Worm (Caenorhabditis elegans): ENCODE data around the gene trpa-1.

DNA sequence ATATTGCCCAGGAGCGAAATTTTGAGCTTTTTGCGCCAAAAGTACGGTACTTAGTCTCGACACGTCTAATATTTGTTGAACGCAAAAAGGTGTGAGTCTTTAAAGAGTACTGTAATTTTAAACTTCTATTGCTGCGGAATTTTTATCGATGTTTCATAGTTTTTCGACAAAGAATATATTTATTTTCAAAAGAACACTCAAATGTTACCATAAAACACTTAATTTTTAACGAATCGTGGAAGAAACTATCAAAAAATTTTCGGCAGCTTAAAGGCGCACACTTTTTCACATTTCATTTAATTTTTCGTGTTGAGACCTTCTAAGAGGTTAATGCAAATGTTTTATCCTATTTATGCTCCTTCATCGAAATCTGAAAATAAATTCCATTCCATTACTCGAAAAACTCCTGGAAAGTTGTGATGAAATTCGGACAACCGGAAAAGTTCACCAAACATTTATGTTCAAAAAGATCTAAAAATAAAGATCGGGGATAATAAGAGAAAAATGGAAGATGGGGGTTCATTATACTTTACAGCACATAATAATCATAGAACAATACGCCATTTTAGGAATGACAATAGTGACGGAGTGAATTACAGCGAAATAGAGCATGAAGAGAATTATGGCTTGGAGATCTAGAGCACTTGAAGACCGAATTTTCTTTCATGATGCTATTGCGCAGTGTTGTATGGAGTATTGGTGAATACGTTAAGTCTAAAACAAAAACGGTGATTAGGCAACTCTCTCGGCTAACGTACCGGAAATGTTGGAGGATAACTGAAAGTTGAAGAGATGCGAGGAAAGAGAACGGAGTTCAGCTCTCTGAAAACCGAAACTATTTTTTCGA is 44.0 kb upstream of the trpa-1 start:
- TF ChIP-seq F49E8.2 (tag; optimal IDR thresholded peaks at IDR 0.05; ENCODE audit: borderline replicate concordance) (peak; percentile 67), pqm-1 (tag; optimal IDR thresholded peaks at IDR 0.05) (no peak), nhr-11 (tag; optimal IDR thresholded peaks at IDR 0.05) (no peak), spr-3 (GFP tag; optimal IDR thresholded peaks at IDR 0.05) (no peak), snpc-4 (tag; optimal IDR thresholded peaks at IDR 0.05) (no peak), F26F4.8 (GFP tag; conservative IDR thresholded peaks at IDR 0.05) (no peak)

Data from whole organism, L4 larva.